Fruit fly (Drosophila melanogaster) S2 (cell line): ENCODE measurements around the gene CG31467.

ENCODE experiments used
- CG8478 ChIP-seq: fragments of >200 bp; optimal IDR thresholded peaks from 2 replicates; lab custom pipeline; 2018
- CTCF ChIP-seq, 2 experiments: fragments of >200 bp; optimal IDR thresholded peaks; 2 replicates each; lab custom pipeline; 2018

The CG31467 gene

dm6 chr3R:10706763-10707162 lies at the start of gene CG31467, which contains the start of gene CG14684:
CG31467 (minus strand) TSS chr3R:10706863.
CG14684 (plus strand) TSS chr3R:10706974.
- TF ChIP-seq CTCF (optimal IDR thresholded peaks at IDR 0.05; lab: Kevin White, UChicago) (no peak), CG8478 (lab: Kevin White, UChicago) (no peak)

DNA sequence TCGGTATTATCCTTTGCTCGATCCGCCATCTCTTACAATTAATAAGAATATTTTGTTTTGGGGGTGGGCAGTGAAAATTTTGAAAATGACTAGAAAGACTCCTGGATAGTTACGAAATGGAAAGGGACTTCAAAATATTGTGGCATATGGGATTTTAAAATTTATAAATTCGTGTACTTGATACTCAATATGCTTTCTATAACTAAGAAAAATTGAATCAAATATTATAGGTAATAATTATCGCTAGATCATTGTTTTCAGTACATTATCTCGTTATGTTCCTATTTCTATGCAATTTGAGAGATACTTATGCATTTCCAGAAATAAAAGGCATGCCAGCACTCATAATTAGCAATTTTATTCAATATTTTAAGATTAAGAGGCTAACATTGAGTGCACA lies 48.9 kb upstream of the CG31467 start, which contains the start of gene CG14691:
CG14691 (minus strand) TSS at position 101 of the 400 bp plus-strand sequence.
- no peak for TF ChIP-seq CG8478 (lab: Kevin White, UChicago)
- TF ChIP-seq CTCF (optimal IDR thresholded peaks at IDR 0.05; lab: Kevin White, UChicago): no peak

- no peak for TF ChIP-seq CG8478 (lab: Kevin White, UChicago)
Measured at dm6 chr3R:10751061-10751460, 44.4 kb upstream of the CG31467 start, which contains the start of gene TkR86C. TkR86C (minus strand) TSS chr3R:10751228.

dm6 chr3R:10747650-10748049 lies 41.0 kb upstream of the CG31467 start:
- TF ChIP-seq CG8478 (lab: Kevin White, UChicago): no peak
- TF ChIP-seq CTCF (optimal IDR thresholded peaks at IDR 0.05; lab: Kevin White, UChicago): no peak

DNA sequence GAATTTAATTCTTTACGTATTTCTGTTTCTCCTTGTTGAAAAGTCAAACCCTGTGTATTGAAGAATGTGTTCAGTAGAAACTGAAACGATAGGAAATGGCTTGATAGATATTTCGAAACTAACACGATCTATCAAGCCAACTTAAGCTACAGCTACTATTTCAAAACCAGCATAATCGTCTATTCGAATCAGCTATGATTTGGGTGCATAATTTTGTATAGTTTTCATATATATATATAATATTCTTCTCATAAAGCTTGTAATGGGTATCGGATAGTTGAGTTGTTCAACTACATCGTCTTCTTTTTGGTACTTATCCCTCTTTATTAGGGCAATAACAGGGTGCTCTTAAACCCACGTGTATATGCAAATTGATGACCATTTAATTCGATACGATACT lies 29.2 kb upstream of the CG31467 start, which contains the start of gene tomboy20:
tomboy20 (minus strand) TSS at position 101 of the 400 bp plus-strand sequence.
- TF ChIP-seq CTCF (optimal IDR thresholded peaks at IDR 0.05; lab: Kevin White, UChicago) (no peak), CG8478 (lab: Kevin White, UChicago) (no peak)

DNA sequence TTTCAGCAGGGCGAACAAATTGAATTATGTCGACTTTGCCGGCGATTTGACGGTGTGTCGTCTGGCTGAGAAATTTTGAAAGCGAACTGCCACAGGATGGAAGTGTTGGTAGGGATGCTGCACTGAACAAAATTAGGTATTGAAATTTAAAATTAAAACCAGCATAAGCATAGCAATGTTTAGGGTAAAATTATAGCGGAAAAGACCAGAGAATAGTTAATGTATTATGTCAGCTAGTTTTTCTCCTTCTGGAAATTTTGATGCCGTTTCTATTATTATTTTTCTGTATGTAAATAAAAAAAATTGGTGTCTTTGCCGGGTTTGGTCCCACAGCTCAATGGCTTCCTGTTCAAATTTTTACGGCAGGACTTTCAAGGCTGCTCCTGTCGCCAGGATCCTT lies 20.1 kb upstream of the CG31467 start:
- no peak for TF ChIP-seq CTCF (optimal IDR thresholded peaks at IDR 0.05; lab: Kevin White, UChicago)
- TF ChIP-seq CG8478 (lab: Kevin White, UChicago): no peak

- TF ChIP-seq CG8478 (lab: Kevin White, UChicago): no peak
Measured at dm6 chr3R:10714498-10714897, 7.8 kb upstream of the CG31467 start, which contains the start of gene CG4073. CG4073 (plus strand) TSS chr3R:10714798.

- TF ChIP-seq CG8478 (lab: Kevin White, UChicago): no peak
- no peak for TF ChIP-seq CTCF (optimal IDR thresholded peaks at IDR 0.05; lab: Kevin White, UChicago)
Measured at dm6 chr3R:10711148-10711547, 4.5 kb upstream of the CG31467 start, which contains the start of gene CG14689. CG14689 (minus strand) TSS chr3R:10711248.

- no peak for TF ChIP-seq CG8478 (lab: Kevin White, UChicago)
- no peak for TF ChIP-seq CTCF (optimal IDR thresholded peaks at IDR 0.05; lab: Kevin White, UChicago)
Measured at dm6 chr3R:10709264-10709663, 2.6 kb upstream of the CG31467 start, which contains the start of gene CG31373. CG31373 (minus strand) TSS chr3R:10709364.

- TF ChIP-seq CTCF (optimal IDR thresholded peaks at IDR 0.05; lab: Kevin White, UChicago): no peak
- no peak for TF ChIP-seq CG8478 (lab: Kevin White, UChicago)
Measured at dm6 chr3R:10708169-10708568, 1.5 kb upstream of the CG31467 start, which contains the start of gene CG31278. CG31278 (minus strand) TSS chr3R:10708340.

- no peak for TF ChIP-seq CTCF (optimal IDR thresholded peaks at IDR 0.05; lab: Kevin White, UChicago)
- TF ChIP-seq CG8478 (lab: Kevin White, UChicago): no peak
Measured at dm6 chr3R:10704975-10705374, 1.7 kb downstream of the CG31467 start, which contains the start of gene CG31391. CG31391 (minus strand) TSS chr3R:10705075.

dm6 chr3R:10700638-10701037 lies 6.0 kb downstream of the CG31467 start:
- TF ChIP-seq CG8478 (lab: Kevin White, UChicago) (no peak), CTCF (optimal IDR thresholded peaks at IDR 0.05; lab: Kevin White, UChicago) (no peak)

dm6 chr3R:10699020-10699951 lies 7.4 kb downstream of the CG31467 start:
- no peak for TF ChIP-seq CTCF (optimal IDR thresholded peaks at IDR 0.05; lab: Kevin White, UChicago)
- TF ChIP-seq CG8478 (lab: Kevin White, UChicago): no peak

dm6 chr3R:10696371-10696777 lies 10.3 kb downstream of the CG31467 start, which contains the start of the genes pug, CG14683 and CG46459:
pug (plus strand) TSS chr3R:10696534.
CG14683 (plus strand) TSS chr3R:10696647.
CG46459 (plus strand) TSS chr3R:10696647.
- TF ChIP-seq CTCF (optimal IDR thresholded peaks at IDR 0.05; lab: Kevin White, UChicago) (no peak), CG8478 (lab: Kevin White, UChicago) (no peak)

DNA sequence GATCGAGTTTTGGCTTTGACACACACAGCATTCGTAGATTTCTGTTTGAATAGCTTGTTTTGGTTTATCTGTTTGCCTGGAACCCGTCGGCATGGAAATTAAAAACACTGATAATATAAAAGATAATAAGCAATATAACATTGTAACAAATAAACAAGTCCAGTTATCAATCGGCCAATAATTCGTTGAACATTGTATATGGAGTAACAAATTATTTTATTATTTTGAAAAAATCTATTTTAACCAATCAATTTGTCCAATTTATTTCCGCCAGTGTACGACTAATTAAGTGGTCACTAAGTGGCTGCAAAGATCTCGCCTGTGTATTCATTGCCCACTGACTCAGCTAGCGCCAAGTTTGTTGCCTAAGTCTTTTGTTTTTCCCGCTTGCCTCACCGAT lies 17.8 kb downstream of the CG31467 start:
- TF ChIP-seq CTCF (optimal IDR thresholded peaks at IDR 0.05; lab: Kevin White, UChicago) (no peak), CG8478 (lab: Kevin White, UChicago) (no peak)
